Fruit fly (Drosophila melanogaster): Measurements from ENCODE around the gene CG9917.

Gene CG9917

dm6 chrX:16332615-16333288 lies 9.7 kb upstream of the CG9917 start (continued):
- TF ChIP-seq Optix (GFP tag; IDR thresholded peaks at IDR 0.05) (peak; percentile 91), CG6175 (GFP tag; IDR thresholded peaks at IDR 0.05) (peak; percentile 78; the same call in 2 of the 3 replicates), ham (GFP tag; IDR thresholded peaks at IDR 0.05) (peak; percentile 75), repo (GFP tag; optimal IDR thresholded peaks at IDR 0.05) (peak; percentile 93), CG12155 (GFP tag; optimal IDR thresholded peaks at IDR 0.05) (peak; percentile 92), Lhr (GFP tag; optimal IDR thresholded peaks at IDR 0.05) (peak; percentile 86), CG13775 (GFP tag; optimal IDR thresholded peaks at IDR 0.05) (peak; percentile 96), psq (GFP tag; optimal IDR thresholded peaks at IDR 0.05) (peak; percentile 76), CG9609 (GFP tag; optimal IDR thresholded peaks at IDR 0.05) (peak; percentile 93), CG6791 (GFP tag; IDR thresholded peaks at IDR 0.05; ENCODE audit: partially characterized antibody) (no peak), ato (GFP tag; IDR thresholded peaks at IDR 0.05; ENCODE audit: partially characterized antibody) (no peak), CG2678 (tag; optimal IDR thresholded peaks at IDR 0.05) (peak; percentile 99), Elba2 (GFP tag; optimal IDR thresholded peaks at IDR 0.05) (no peak), CkIIα-i1 (GFP tag; IDR thresholded peaks at IDR 0.05) (no peak), CG4404 (GFP tag; IDR thresholded peaks at IDR 0.05) (peak; percentile 92), PHDP (tag; optimal IDR thresholded peaks at IDR 0.05) (peak; percentile 96), fd102C (GFP tag; optimal IDR thresholded peaks at IDR 0.05) (peak; percentile 65), Spps (tag; optimal IDR thresholded peaks at IDR 0.05) (peak; percentile 93), Side (GFP tag; optimal IDR thresholded peaks at IDR 0.05) (peak; percentile 96), CG14860 (GFP tag; IDR thresholded peaks at IDR 0.05; ENCODE audit: partially characterized antibody) (no peak), HHEX (GFP tag; optimal IDR thresholded peaks at IDR 0.05) (peak; percentile 96), dpn (GFP tag; optimal IDR thresholded peaks at IDR 0.05) (peak; percentile 95 to 96), CG1832 (GFP tag; optimal IDR thresholded peaks at IDR 0.05) (no peak), CG34422 (GFP tag; IDR thresholded peaks at IDR 0.05) (peak; percentile 91), corto (GFP tag; optimal IDR thresholded peaks at IDR 0.05) (peak; percentile 53), Dfd (GFP tag; optimal IDR thresholded peaks at IDR 0.05) (no peak), chn (GFP tag; optimal IDR thresholded peaks at IDR 0.05) (peak; percentile 95), CG4617 (GFP tag; optimal IDR thresholded peaks at IDR 0.05; ENCODE audit: borderline replicate concordance) (peak; percentile 54), Fer1 (GFP tag; optimal IDR thresholded peaks at IDR 0.05) (peak; percentile 97), ash1 (GFP tag; optimal IDR thresholded peaks at IDR 0.05) (peak; percentile 87), phol (tag; optimal IDR thresholded peaks at IDR 0.05) (peak; percentile 97), Stat92E (GFP tag; optimal IDR thresholded peaks at IDR 0.05) (peak in 1 of 3 experiments; percentile 90), pb (GFP tag; optimal IDR thresholded peaks at IDR 0.05) (peak; percentile 92), CG14667 (GFP tag; IDR thresholded peaks at IDR 0.05) (peak; percentile 85), CG8359 (GFP tag; optimal IDR thresholded peaks at IDR 0.05; ENCODE audit: borderline replicate concordance) (peak; percentile 89), Max (GFP tag; optimal IDR thresholded peaks at IDR 0.05) (peak; percentile 97), CG5245 (GFP tag; optimal IDR thresholded peaks at IDR 0.05) (peak; percentile 83), bab2 (GFP tag; optimal IDR thresholded peaks at IDR 0.05) (peak; percentile 95), CG1024 (GFP tag; IDR thresholded peaks at IDR 0.05) (peak; percentile 61), maf-S (GFP tag; optimal IDR thresholded peaks at IDR 0.05) (peak; percentile 92), Eip74EF (GFP tag; optimal IDR thresholded peaks at IDR 0.05) (peak in 1 of 2 experiments; percentile 98), Taf1 (GFP tag; IDR thresholded peaks at IDR 0.05) (peak; percentile 81), Dp (GFP tag; optimal IDR thresholded peaks at IDR 0.05) (peak; percentile 11), slou (GFP tag; optimal IDR thresholded peaks at IDR 0.05) (peak; percentile 87), sima (GFP tag; optimal IDR thresholded peaks at IDR 0.05) (peak; percentile 93), Blimp-1 (GFP tag; optimal IDR thresholded peaks at IDR 0.05) (peak; percentile 93), CG8089 (GFP tag; optimal IDR thresholded peaks at IDR 0.05) (peak; percentile 90), CG13424 (tag; optimal IDR thresholded peaks at IDR 0.05) (peak; percentile 98)
